Worm (Caenorhabditis elegans) whole organism, late embryonic: ENCODE results near the gene F19G12.1.

ENCODE experiments used
- C08G9.2 ChIP-seq: sonication (generic microtip); optimal IDR thresholded peaks from 2 replicates; lab custom pipeline; 2016; ENCODE audit warnings: mild to moderate bottlenecking, missing genetic modification characterization, moderate library complexity, missing compliant biosample characterization
- K02D7.2 ChIP-seq: sonication (generic microtip); optimal IDR thresholded peaks from 2 replicates; lab custom pipeline; 2017; ENCODE audit warnings: mild to moderate bottlenecking, missing genetic modification characterization, missing compliant biosample characterization
- K09A11.1 ChIP-seq: sonication (generic microtip); optimal IDR thresholded peaks from 2 replicates; lab custom pipeline; 2017; ENCODE audit warnings: antibody characterized with exemption, mild to moderate bottlenecking, missing genetic modification characterization, missing compliant biosample characterization; ENCODE audit not compliant: insufficient read depth
- T23F11.4 ChIP-seq: fragments of 200-800 bp; sonication (Bioruptor generic); optimal IDR thresholded peaks from 2 replicates; lab custom pipeline; 2018; ENCODE audit warnings: mild to moderate bottlenecking, missing genetic modification characterization, missing compliant biosample characterization
- ahr-1 ChIP-seq: sonication (generic microtip); optimal IDR thresholded peaks from 2 replicates; lab custom pipeline; 2016; ENCODE audit warnings: missing genetic modification characterization, missing compliant biosample characterization
- ceh-14 ChIP-seq: sonication (generic microtip); optimal IDR thresholded peaks from 2 replicates; lab custom pipeline; 2016; ENCODE audit warnings: missing genotype, missing genetic modification characterization, missing compliant biosample characterization
- ceh-19 ChIP-seq: fragments of 200-800 bp; sonication (Bioruptor generic); optimal IDR thresholded peaks from 2 replicates; lab custom pipeline; 2018; ENCODE audit warnings: mild to moderate bottlenecking, missing genetic modification characterization, missing compliant biosample characterization
- ceh-22 ChIP-seq: sonication (generic microtip); optimal IDR thresholded peaks from 2 replicates; lab custom pipeline; 2017; ENCODE audit warnings: missing biosample characterization, missing genetic modification characterization
- ceh-24 ChIP-seq: sonication (generic microtip); optimal IDR thresholded peaks from 2 replicates; lab custom pipeline; 2016; ENCODE audit warnings: mild to moderate bottlenecking, missing genetic modification characterization, missing compliant biosample characterization
- ceh-30 ChIP-seq: fragments of 150-350 bp; optimal IDR thresholded peaks from 2 replicates; lab custom pipeline; 2014; ENCODE audit warnings: missing biosample characterization, missing genetic modification characterization
- ceh-45 ChIP-seq: fragments of 200-800 bp; sonication (Bioruptor generic); IDR thresholded peaks from 2 replicates; pipeline ENCODE4 v1.3.6; 2022; ENCODE audit warnings: missing genetic modification reagents, missing genetic modification characterization, missing compliant biosample characterization
- ceh-9 ChIP-seq: sonication (generic microtip); optimal IDR thresholded peaks from 2 replicates; lab custom pipeline; 2016; ENCODE audit warnings: mild to moderate bottlenecking, missing genetic modification characterization, inconsistent platforms, missing compliant biosample characterization
- dve-1 ChIP-seq: sonication (generic microtip); optimal IDR thresholded peaks from 2 replicates; lab custom pipeline; 2017; ENCODE audit warnings: antibody characterized with exemption, mild to moderate bottlenecking, missing genetic modification characterization, missing compliant biosample characterization
- elt-2 ChIP-seq: sonication (generic microtip); optimal IDR thresholded peaks from 2 replicates; lab custom pipeline; 2016; ENCODE audit warnings: missing genetic modification reagents, missing genetic modification characterization, missing compliant biosample characterization
- ets-4 ChIP-seq: sonication (generic microtip); optimal IDR thresholded peaks from 2 replicates; lab custom pipeline; 2016; ENCODE audit warnings: missing genetic modification characterization, missing compliant biosample characterization
- fkh-6 ChIP-seq: sonication (generic microtip); optimal IDR thresholded peaks from 2 replicates; lab custom pipeline; 2016; ENCODE audit warnings: missing genetic modification characterization, missing compliant biosample characterization
- hlh-15 ChIP-seq: sonication (generic microtip); optimal IDR thresholded peaks from 2 replicates; lab custom pipeline; 2016; ENCODE audit warnings: missing genetic modification characterization, missing compliant biosample characterization
- hlh-6 ChIP-seq: sonication (generic microtip); optimal IDR thresholded peaks from 2 replicates; lab custom pipeline; 2016; ENCODE audit warnings: missing genotype, missing genetic modification characterization, missing compliant biosample characterization
- madf-2 ChIP-seq: sonication (generic microtip); optimal IDR thresholded peaks from 2 replicates; lab custom pipeline; 2017; ENCODE audit warnings: missing genetic modification characterization, missing compliant biosample characterization
- nfya-1 ChIP-seq: sonication (generic microtip); optimal IDR thresholded peaks from 2 replicates; lab custom pipeline; 2017; ENCODE audit warnings: missing genetic modification characterization, mild to moderate bottlenecking, missing compliant biosample characterization, antibody characterized with exemption, moderate library complexity
- npax-4 ChIP-seq: sonication (generic microtip); optimal IDR thresholded peaks from 2 replicates; lab custom pipeline; 2016; ENCODE audit warnings: missing genetic modification characterization, missing compliant biosample characterization
- pag-3 ChIP-seq: sonication (generic microtip); optimal IDR thresholded peaks from 2 replicates; lab custom pipeline; 2016; ENCODE audit warnings: missing compliant biosample characterization, missing genetic modification characterization, borderline replicate concordance
- pat-9 ChIP-seq: fragments of 200-800 bp; sonication (Bioruptor generic); optimal IDR thresholded peaks from 2 replicates; lab custom pipeline; 2018; ENCODE audit warnings: mild to moderate bottlenecking, missing genetic modification characterization, moderate library complexity, missing compliant biosample characterization
- pha-2 ChIP-seq: sonication (generic microtip); optimal IDR thresholded peaks from 2 replicates; lab custom pipeline; 2017; ENCODE audit warnings: mild to moderate bottlenecking, missing genetic modification characterization, missing compliant biosample characterization
- pha-4 ChIP-seq: fragments of 150-350 bp; optimal IDR thresholded peaks from 2 replicates; lab custom pipeline; 2018; ENCODE audit warnings: missing biosample characterization, missing genetic modification reagents, missing genetic modification characterization
- pqm-1 ChIP-seq: sonication (generic microtip); optimal IDR thresholded peaks from 2 replicates; lab custom pipeline; 2016; ENCODE audit warnings: missing genetic modification characterization, missing compliant biosample characterization
- rnt-1 ChIP-seq: sonication (generic microtip); optimal IDR thresholded peaks from 2 replicates; lab custom pipeline; 2016; ENCODE audit warnings: missing genetic modification characterization, missing compliant biosample characterization
- sdc-2 ChIP-seq: sonication (generic microtip); optimal IDR thresholded peaks from 2 replicates; lab custom pipeline; 2016; ENCODE audit warnings: missing genotype, missing genetic modification characterization, missing compliant biosample characterization
- sox-2 ChIP-seq: fragments of 200-800 bp; sonication (Bioruptor generic); IDR thresholded peaks from 2 replicates; pipeline ENCODE4 v1.3.6; 2022; ENCODE audit warnings: missing genetic modification reagents, missing genetic modification characterization, missing compliant biosample characterization
- syd-9 ChIP-seq: sonication (generic microtip); optimal IDR thresholded peaks from 2 replicates; lab custom pipeline; 2016; ENCODE audit warnings: mild to moderate bottlenecking, missing genetic modification characterization, moderate library complexity, missing compliant biosample characterization
- unc-42 ChIP-seq: sonication (generic microtip); optimal IDR thresholded peaks from 2 replicates; lab custom pipeline; 2016; ENCODE audit warnings: missing genotype, missing genetic modification characterization, missing compliant biosample characterization
- unc-55 ChIP-seq: sonication (generic microtip); optimal IDR thresholded peaks from 2 replicates; lab custom pipeline; 2017; ENCODE audit warnings: missing biosample characterization, missing genetic modification reagents, missing genetic modification characterization
- ztf-16 ChIP-seq: sonication (generic microtip); optimal IDR thresholded peaks from 2 replicates; lab custom pipeline; 2017; ENCODE audit warnings: missing genetic modification characterization, missing compliant biosample characterization

F19G12.1 gene

DNA sequence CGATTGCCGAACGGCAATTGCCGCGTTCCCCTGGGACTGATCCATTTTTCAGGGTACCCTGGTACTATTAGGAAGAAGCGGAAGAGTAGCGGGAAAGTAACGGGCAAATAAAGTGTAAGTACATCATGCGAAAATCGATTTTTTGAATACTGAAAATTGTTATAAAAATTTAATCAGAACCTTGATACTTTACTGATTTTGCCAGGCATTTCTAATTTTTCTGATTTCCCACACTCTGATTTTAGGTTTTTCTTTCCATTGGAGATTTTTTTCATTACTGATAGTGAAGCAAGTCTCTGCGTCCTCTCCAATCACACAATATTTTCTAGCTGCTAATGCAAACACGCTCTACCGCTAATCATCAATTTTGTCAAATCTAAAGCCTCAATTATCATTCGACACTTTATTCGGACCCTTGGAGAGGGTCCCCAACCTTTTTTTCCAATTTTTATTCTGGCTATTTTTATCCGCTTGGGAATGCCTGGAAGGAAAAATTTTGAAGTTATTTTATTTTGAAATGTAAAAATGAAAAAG lies 11.6 kb upstream of the F19G12.1 start, which contains the start of gene F19G12.9:
TSS of gene F19G12.9 (plus strand) at position 51 of the 534 bp plus-strand sequence.
- no peak for TF ChIP-seq K09A11.1 (tag; lab: Kevin White, UChicago)
- TF ChIP-seq madf-2 = no peak
- TF ChIP-seq ceh-14 = no peak
- no peak for TF ChIP-seq hlh-15 (tag; lab: Kevin White, UChicago)
- TF ChIP-seq, all 69 proteins: peak for 0

DNA sequence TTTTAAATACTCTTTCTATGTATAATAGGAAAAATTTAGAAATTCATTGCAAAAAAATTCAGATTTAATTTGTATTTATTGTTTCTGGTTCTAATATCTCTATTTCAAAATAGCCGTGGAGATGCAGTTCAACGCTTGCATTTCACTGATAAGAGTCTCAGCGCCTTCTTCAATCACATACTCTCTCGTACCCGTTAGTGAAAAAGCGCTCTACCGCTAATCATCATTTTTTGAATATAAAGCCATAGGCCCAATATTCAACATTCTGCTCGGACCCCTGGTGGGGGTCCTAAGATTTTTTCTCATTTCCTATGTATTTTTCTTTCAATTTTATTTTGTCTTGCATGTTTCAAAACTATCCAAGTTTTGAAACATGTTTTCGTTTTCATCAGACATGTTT lies 10.3 kb upstream of the F19G12.1 start:
- no peak for TF ChIP-seq T23F11.4 (GFP tag; lab: Kevin White, UChicago)
- TF ChIP-seq pha-2 (tag; lab: Kevin White, UChicago) = no peak
- TF ChIP-seq ceh-30 (tag; lab: Kevin White, UChicago) = no peak
- TF ChIP-seq sox-2 (GFP tag; lab: Robert Waterston, UW) = no peak

DNA sequence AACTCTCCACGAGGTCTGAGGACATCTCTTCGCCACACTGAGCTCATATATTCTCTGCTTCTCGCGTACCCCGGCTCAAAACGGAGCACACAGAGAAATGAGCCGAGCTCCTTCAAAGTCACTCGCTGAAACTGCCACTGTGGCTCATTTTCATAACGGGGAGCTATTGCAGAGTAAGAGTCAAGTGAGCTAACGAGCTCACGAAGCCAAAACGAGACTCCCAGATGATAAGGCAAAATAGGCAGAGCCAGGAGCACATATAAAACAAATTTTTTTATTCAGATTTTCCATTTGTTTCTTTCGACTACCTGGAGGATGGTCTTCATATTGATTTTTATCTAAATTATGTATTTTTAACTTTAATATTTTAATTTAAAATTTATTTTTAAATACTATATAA lies 6.3 kb upstream of the F19G12.1 start, which contains the start of gene F19G12.3:
TSS of gene F19G12.3 (plus strand) at position 301 of the 400 bp plus-strand sequence.
- TF ChIP-seq rnt-1 (tag; lab: Kevin White, UChicago) = no peak
- TF ChIP-seq ceh-9 (tag; lab: Kevin White, UChicago) = no peak
- no peak for TF ChIP-seq npax-4 (tag; lab: Kevin White, UChicago)
- TF ChIP-seq ahr-1 (tag; lab: Kevin White, UChicago) = no peak
- TF ChIP-seq ets-4 (tag; lab: Kevin White, UChicago) = no peak

DNA sequence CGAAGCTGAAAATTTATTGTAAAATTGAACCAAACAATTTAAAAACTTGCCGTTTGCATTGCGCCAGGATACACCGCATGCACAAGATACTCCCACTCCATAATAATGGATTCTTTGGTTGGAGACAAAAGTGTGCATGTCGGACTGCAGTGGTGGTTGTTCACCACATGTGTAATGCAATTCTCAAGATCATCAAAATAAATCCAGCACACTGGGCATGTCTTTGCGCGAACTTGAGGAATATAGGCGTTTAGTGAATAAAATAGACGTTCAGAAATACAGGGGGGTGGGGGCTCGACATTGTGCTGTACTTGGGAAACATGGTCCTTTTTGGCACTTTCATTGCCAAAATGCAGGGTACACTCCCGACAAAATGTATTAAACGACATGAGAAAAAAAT lies 4.4 kb upstream of the F19G12.1 start, which contains the start of gene F19G12.11:
TSS of gene F19G12.11 (minus strand) at position 101 of the 400 bp plus-strand sequence.
- TF ChIP-seq ceh-24 (tag; lab: Kevin White, UChicago) = no peak
- TF ChIP-seq ceh-19 = no peak
- no peak for TF ChIP-seq dve-1 (tag; lab: Kevin White, UChicago)
- no peak for TF ChIP-seq pha-2 (tag; lab: Kevin White, UChicago)
- TF ChIP-seq ceh-22 (tag; lab: Kevin White, UChicago) = no peak
- no peak for TF ChIP-seq unc-55 (GFP tag; lab: Kevin White, UChicago)
- no peak for TF ChIP-seq nfya-1 (tag; lab: Kevin White, UChicago)
- no peak for TF ChIP-seq rnt-1 (tag; lab: Kevin White, UChicago)
- TF ChIP-seq elt-2 = no peak
- TF ChIP-seq K02D7.2 (tag; lab: Kevin White, UChicago) = no peak
- TF ChIP-seq sox-2 (GFP tag; lab: Robert Waterston, UW) = no peak
- no peak for TF ChIP-seq ztf-16 (tag; lab: Kevin White, UChicago)

DNA sequence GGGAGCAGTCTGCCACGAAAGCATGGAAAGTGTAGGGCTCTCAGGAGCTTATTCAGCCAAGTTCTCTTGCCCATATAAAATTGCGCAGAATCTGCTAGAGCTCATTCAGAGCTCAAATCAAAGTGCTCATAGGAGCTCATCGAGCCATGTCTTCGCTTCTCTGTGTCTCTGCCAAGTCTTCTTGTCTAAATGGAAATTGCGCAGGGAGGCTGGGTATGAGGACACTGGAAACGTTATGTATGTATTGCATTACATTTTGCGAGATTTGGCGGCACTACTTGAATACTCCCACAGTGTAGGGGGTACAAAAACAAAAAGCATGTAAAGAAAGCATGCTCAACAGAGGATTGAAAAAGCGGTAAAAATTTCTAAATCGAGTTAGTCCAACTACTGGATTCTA lies 6.3 kb downstream of the F19G12.1 start:
- TF ChIP-seq madf-2 (no peak), pqm-1 (no peak), ceh-24 (tag; lab: Kevin White, UChicago) (no peak), fkh-6 (tag; lab: Kevin White, UChicago) (no peak), hlh-6 (no peak), pag-3 (tag; lab: Kevin White, UChicago) (no peak), sdc-2 (tag; lab: Kevin White, UChicago) (peak; percentile 97), unc-42 (peak; percentile 8), nfya-1 (tag; lab: Kevin White, UChicago) (peak; percentile 27), ceh-45 (GFP tag; lab: Robert Waterston, UW) (no peak), syd-9 (tag; lab: Kevin White, UChicago) (no peak), unc-55 (GFP tag; lab: Kevin White, UChicago) (no peak), pat-9 (tag; lab: Kevin White, UChicago) (no peak), C08G9.2 (tag; lab: Kevin White, UChicago) (no peak), pha-4 (tag; lab: Kevin White, UChicago) (no peak)
- TF ChIP-seq, all 69 proteins: peak for 3
